Worm (Caenorhabditis elegans): ENCODE results near the gene dpy-7.

DNA sequence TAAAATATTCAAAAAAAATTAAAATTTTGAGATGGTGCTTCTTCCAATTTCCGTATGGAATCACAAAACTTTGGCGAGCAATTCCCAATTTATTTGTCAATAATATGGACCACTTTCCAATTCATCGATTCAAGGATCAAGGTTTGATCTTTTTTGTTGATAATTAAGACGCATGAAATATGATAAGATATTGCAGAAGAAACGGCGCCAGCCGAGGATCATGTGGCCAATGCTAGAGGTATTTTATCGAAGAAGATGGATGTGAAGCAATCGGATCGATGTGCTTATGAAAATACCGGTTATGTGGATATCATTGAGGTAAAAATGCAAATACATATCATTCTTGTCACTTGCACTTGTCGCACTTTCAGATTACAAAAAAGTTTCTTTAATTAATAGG is 12.9 kb upstream of the dpy-7 start:
- no peak for TF ChIP-seq snpc-4 (tag; optimal IDR thresholded peaks at IDR 0.05)
- no peak for TF ChIP-seq nhr-11 (tag; optimal IDR thresholded peaks at IDR 0.05)
- no peak for TF ChIP-seq nhr-76 (tag; optimal IDR thresholded peaks at IDR 0.05)
- no peak for TF ChIP-seq mdl-1 (tag; optimal IDR thresholded peaks at IDR 0.05)
- no peak for TF ChIP-seq zag-1 (tag; optimal IDR thresholded peaks at IDR 0.05)
- TF ChIP-seq aly-2 (tag; optimal IDR thresholded peaks at IDR 0.05) = no peak
- TF ChIP-seq pha-4 (tag; optimal IDR thresholded peaks at IDR 0.05) = no peak

Data from whole organism, L3 larva.